Worm (Caenorhabditis elegans): ENCODE results near the gene F20D6.2.

Gene F20D6.2

DNA sequence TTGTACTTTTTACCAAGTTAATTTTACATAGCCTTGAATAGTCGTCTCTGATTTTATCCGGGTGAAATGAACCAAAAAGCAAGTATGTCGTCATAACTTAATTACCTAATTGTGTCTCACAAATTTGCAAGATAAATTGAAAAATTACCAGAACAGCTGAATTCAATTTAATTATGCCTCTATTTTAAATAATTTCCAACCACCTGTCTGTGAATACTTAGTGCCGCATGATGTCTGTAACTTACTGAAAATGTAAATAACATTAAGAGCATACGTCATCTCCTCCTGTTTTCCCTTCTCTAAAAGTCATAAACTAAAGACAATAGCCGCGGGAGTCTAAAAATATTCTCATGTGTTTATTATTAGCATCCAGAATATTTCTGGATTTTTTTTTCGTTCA, 15.5 kb upstream of the F20D6.2 start:
- no peak for TF ChIP-seq nhr-20 (tag; optimal IDR thresholded peaks at IDR 0.05)
- peak; percentile 49 for TF ChIP-seq dsc-1 (tag; optimal IDR thresholded peaks at IDR 0.05)
- TF ChIP-seq nhr-47 (tag; optimal IDR thresholded peaks at IDR 0.05), result peak; percentile 53
- TF ChIP-seq xbp-1 (tag; optimal IDR thresholded peaks at IDR 0.05), result no peak
- no peak for TF ChIP-seq elt-2 (tag; optimal IDR thresholded peaks at IDR 0.05)
- TF ChIP-seq swsn-7 (tag; optimal IDR thresholded peaks at IDR 0.05), result no peak
- TF ChIP-seq nhr-71 (tag; optimal IDR thresholded peaks at IDR 0.05), result peak; percentile 41
- no peak for TF ChIP-seq mef-2 (tag; optimal IDR thresholded peaks at IDR 0.05)
- TF ChIP-seq ceh-82 (tag; optimal IDR thresholded peaks at IDR 0.05), result no peak
- peak; percentile 52 for TF ChIP-seq fkh-8 (tag; optimal IDR thresholded peaks at IDR 0.05)
- no peak for TF ChIP-seq unc-30 (tag; optimal IDR thresholded peaks at IDR 0.05)
- no peak for TF ChIP-seq unc-130 (tag; optimal IDR thresholded peaks at IDR 0.05)
- TF ChIP-seq jun-1 (tag; optimal IDR thresholded peaks at IDR 0.05), result no peak
- no peak for TF ChIP-seq lin-13 (GFP tag; optimal IDR thresholded peaks at IDR 0.05)
- no peak for TF ChIP-seq unc-62 (GFP tag; optimal IDR thresholded peaks at IDR 0.05)
- TF ChIP-seq hlh-4 (tag; optimal IDR thresholded peaks at IDR 0.05), result peak; percentile 77
- peak; percentile 74 for TF ChIP-seq ceh-8 (GFP tag; optimal IDR thresholded peaks at IDR 0.05)

DNA sequence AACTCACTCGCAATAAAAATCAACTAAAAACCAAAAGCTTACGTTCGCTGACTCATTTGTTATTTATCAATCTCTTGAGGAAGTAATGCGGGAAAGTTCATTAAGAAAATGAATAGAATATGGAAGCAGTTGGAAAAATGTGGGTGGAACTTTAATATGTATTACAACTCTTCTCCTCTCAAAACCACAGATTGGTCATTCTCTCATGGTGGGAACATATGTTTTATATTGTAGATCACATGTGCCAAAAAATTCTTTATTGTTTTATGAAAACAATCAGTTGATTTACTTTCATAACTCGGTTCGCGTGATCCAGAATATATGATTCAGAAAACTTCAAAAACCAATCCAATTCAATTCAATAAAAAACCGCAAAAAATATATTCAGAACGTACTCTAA, 14.1 kb upstream of the F20D6.2 start:
- TF ChIP-seq hpl-2 (GFP tag; optimal IDR thresholded peaks at IDR 0.05) (no peak), fkh-4 (tag; optimal IDR thresholded peaks at IDR 0.05; ENCODE audit: borderline replicate concordance) (peak; percentile 69), dsc-1 (tag; optimal IDR thresholded peaks at IDR 0.05) (peak; percentile 91), fkh-10 (GFP tag; optimal IDR thresholded peaks at IDR 0.05) (no peak), ztf-4 (tag; optimal IDR thresholded peaks at IDR 0.05) (no peak)

DNA sequence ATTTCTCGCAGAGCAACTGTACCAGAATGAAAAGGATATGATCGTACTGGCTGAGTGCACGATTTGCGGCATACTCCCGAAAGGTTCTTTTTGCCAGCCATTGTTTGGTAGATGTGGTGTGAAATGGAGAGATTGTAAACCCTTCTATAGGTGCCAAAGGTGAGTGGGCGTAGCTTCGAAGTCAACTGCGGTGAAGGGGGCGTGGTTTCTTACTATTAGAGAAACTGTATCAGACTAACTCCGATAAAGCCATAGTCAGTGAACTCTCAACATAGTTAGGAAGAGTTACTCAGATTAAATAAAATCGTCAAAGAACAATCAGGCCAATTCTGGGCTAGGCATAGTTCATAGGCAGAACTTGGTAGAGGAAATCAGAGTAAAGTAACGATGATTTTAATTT, 8.5 kb upstream of the F20D6.2 start, which contains the start of gene F20D6.9:
F20D6.9 (minus strand) TSS at position 101 of the 400 bp plus-strand sequence.
- TF ChIP-seq nhr-12 (tag; optimal IDR thresholded peaks at IDR 0.05) (no peak), unc-98 (GFP tag; IDR thresholded peaks at IDR 0.05) (no peak), snu-23 (GFP tag; optimal IDR thresholded peaks at IDR 0.05) (no peak), ceh-63 (GFP tag; optimal IDR thresholded peaks at IDR 0.05) (no peak), swsn-7 (tag; optimal IDR thresholded peaks at IDR 0.05) (no peak), sup-37 (GFP tag; optimal IDR thresholded peaks at IDR 0.05) (no peak), elt-2 (tag; optimal IDR thresholded peaks at IDR 0.05) (no peak), dsc-1 (tag; optimal IDR thresholded peaks at IDR 0.05) (no peak), unc-62 (GFP tag; optimal IDR thresholded peaks at IDR 0.05) (no peak), unc-30 (tag; optimal IDR thresholded peaks at IDR 0.05) (no peak), nhr-28 (tag; optimal IDR thresholded peaks at IDR 0.05) (no peak), mdl-1 (tag; optimal IDR thresholded peaks at IDR 0.05) (no peak), efl-1 (optimal IDR thresholded peaks at IDR 0.05) (no peak), efl-1 (GFP tag; optimal IDR thresholded peaks at IDR 0.05 in 1 of 2) (no peak), sox-4 (tag; optimal IDR thresholded peaks at IDR 0.05) (no peak), elt-3 (tag; optimal IDR thresholded peaks at IDR 0.05) (no peak), pag-3 (tag; optimal IDR thresholded peaks at IDR 0.05; ENCODE audit: borderline replicate concordance, insufficient read depth) (no peak)

- TF ChIP-seq ama-1 (optimal IDR thresholded peaks at IDR 0.05), result no peak
- no peak for TF ChIP-seq snu-23 (GFP tag; optimal IDR thresholded peaks at IDR 0.05)
- TF ChIP-seq ztf-4 (tag; optimal IDR thresholded peaks at IDR 0.05), result no peak
- no peak for TF ChIP-seq pax-3 (tag; optimal IDR thresholded peaks at IDR 0.05)
- TF ChIP-seq mef-2 (tag; optimal IDR thresholded peaks at IDR 0.05), result no peak
- TF ChIP-seq nhr-76 (tag; optimal IDR thresholded peaks at IDR 0.05), result no peak
- no peak for TF ChIP-seq hpl-2 (GFP tag; optimal IDR thresholded peaks at IDR 0.05)
- TF ChIP-seq lsy-2 (tag; optimal IDR thresholded peaks at IDR 0.05), result no peak
- no peak for TF ChIP-seq ceh-82 (tag; optimal IDR thresholded peaks at IDR 0.05)
- TF ChIP-seq lin-35 (GFP tag; optimal IDR thresholded peaks at IDR 0.05), result no peak
- no peak for TF ChIP-seq mep-1 (tag; optimal IDR thresholded peaks at IDR 0.05)
- no peak for TF ChIP-seq C16A3.4 (tag; optimal IDR thresholded peaks at IDR 0.05)
- TF ChIP-seq unc-62 (GFP tag; optimal IDR thresholded peaks at IDR 0.05), result no peak
Measured at ce11 chrV:8178279-8178678, 7.6 kb upstream of the F20D6.2 start.
